Fruit fly (Drosophila melanogaster) whole organism, embryonic: Measurements from ENCODE around the gene CG46467.

Source experiments
- Antp ChIP-seq: fragments of 200-800 bp; sonication (Bioruptor generic); optimal IDR thresholded peaks from 3 replicates; lab custom pipeline; 2016; ENCODE audit warnings: missing biosample characterization, missing genetic modification characterization
- Blimp-1 ChIP-seq: fragments of 200-800 bp; sonication (Bioruptor generic); optimal IDR thresholded peaks from 3 replicates; lab custom pipeline; 2018; ENCODE audit warnings: missing biosample characterization, missing genetic modification characterization, mild to moderate bottlenecking, moderate library complexity, missing genetic modification reagents
- CG10654 ChIP-seq: fragments of 200-800 bp; sonication (Bioruptor generic); optimal IDR thresholded peaks from 2 replicates; lab custom pipeline; 2016; ENCODE audit warnings: missing biosample characterization, missing genetic modification characterization
- CG11085 ChIP-seq: fragments of 200-800 bp; sonication (Bioruptor generic); IDR thresholded peaks from 2 replicates; pipeline ENCODE4 v1.3.6; 2022; ENCODE audit warnings: missing biosample characterization, missing genetic modification characterization
- CG12659 ChIP-seq: fragments of 200-800 bp; sonication (Bioruptor generic); optimal IDR thresholded peaks from 3 replicates; lab custom pipeline; 2017; ENCODE audit warnings: mild to moderate bottlenecking, missing biosample characterization, missing genetic modification reagents, missing genetic modification characterization
- CG13296 ChIP-seq: fragments of 200-800 bp; sonication (Bioruptor generic); optimal IDR thresholded peaks from 3 replicates; lab custom pipeline; 2018; ENCODE audit warnings: missing biosample characterization, mild to moderate bottlenecking, missing genetic modification characterization
- CG15011 ChIP-seq: fragments of 200-800 bp; sonication (Bioruptor generic); optimal IDR thresholded peaks from 3 replicates; lab custom pipeline; 2018; ENCODE audit warnings: missing biosample characterization, mild to moderate bottlenecking, missing genetic modification characterization
- CG15514 ChIP-seq: fragments of 200-800 bp; sonication (Bioruptor generic); optimal IDR thresholded peaks from 3 replicates; lab custom pipeline; 2017; ENCODE audit warnings: missing biosample characterization, missing genetic modification characterization, mild to moderate bottlenecking, moderate library complexity, missing genetic modification reagents
- CG15696 ChIP-seq: fragments of 200-800 bp; sonication (Bioruptor generic); optimal IDR thresholded peaks from 2 replicates; lab custom pipeline; 2019; ENCODE audit warnings: missing biosample characterization, mild to moderate bottlenecking, missing genetic modification characterization, moderate library complexity
- CG17912 ChIP-seq: fragments of 200-800 bp; sonication (Bioruptor generic); optimal IDR thresholded peaks from 2 replicates; lab custom pipeline; 2018; ENCODE audit warnings: missing biosample characterization, mild to moderate bottlenecking, missing genetic modification characterization
- CG18619 ChIP-seq: fragments of 200-800 bp; sonication (Bioruptor generic); optimal IDR thresholded peaks from 3 replicates; lab custom pipeline; 2017; ENCODE audit warnings: missing biosample characterization, mild to moderate bottlenecking, missing genetic modification characterization
- CG2129 ChIP-seq: fragments of 200-800 bp; sonication (Bioruptor generic); IDR thresholded peaks from 2 replicates; pipeline ENCODE4 v1.3.6; 2022; ENCODE audit warnings: missing biosample characterization, missing genetic modification characterization; ENCODE audit not compliant: partially characterized antibody
- CG2199 ChIP-seq: fragments of 200-800 bp; sonication (Bioruptor generic); IDR thresholded peaks from 3 replicates; pipeline ENCODE4 v1.3.6; 2022; ENCODE audit warnings: missing biosample characterization, missing genetic modification characterization
- CG2202 ChIP-seq: fragments of 200-800 bp; sonication (Bioruptor generic); optimal IDR thresholded peaks from 2 replicates; lab custom pipeline; 2018; ENCODE audit warnings: missing biosample characterization, mild to moderate bottlenecking, missing genetic modification characterization
- CG2678 ChIP-seq: fragments of 200-800 bp; sonication (Bioruptor generic); optimal IDR thresholded peaks from 3 replicates; lab custom pipeline; 2019; ENCODE audit warnings: missing biosample characterization, mild to moderate bottlenecking, missing genetic modification characterization, moderate library complexity
- CG31388 ChIP-seq: fragments of 200-800 bp; sonication (Bioruptor generic); optimal IDR thresholded peaks from 2 replicates; lab custom pipeline; 2016; ENCODE audit warnings: missing biosample characterization, missing genetic modification characterization
- CG34422 ChIP-seq: fragments of 200-800 bp; sonication (Bioruptor generic); IDR thresholded peaks from 3 replicates; pipeline ENCODE4 v1.3.6; 2022; ENCODE audit warnings: missing biosample characterization, missing genetic modification characterization
- CG4360 ChIP-seq: fragments of 200-800 bp; sonication (Bioruptor generic); IDR thresholded peaks from 2 replicates; pipeline ENCODE4 v1.3.6; 2022; ENCODE audit warnings: missing biosample characterization, missing genetic modification characterization
- CG6254 ChIP-seq: fragments of 200-800 bp; sonication (Bioruptor generic); optimal IDR thresholded peaks from 3 replicates; lab custom pipeline; 2017; ENCODE audit warnings: mild to moderate bottlenecking, missing biosample characterization, missing genetic modification reagents, missing genetic modification characterization
- CG6654 ChIP-seq: fragments of 200-800 bp; sonication (Bioruptor generic); optimal IDR thresholded peaks from 2 replicates; lab custom pipeline; 2017; ENCODE audit warnings: missing biosample characterization, mild to moderate bottlenecking, missing genetic modification characterization
- CG6854 ChIP-seq: fragments of 200-800 bp; sonication (Bioruptor generic); optimal IDR thresholded peaks from 3 replicates; lab custom pipeline; 2017; ENCODE audit warnings: missing biosample characterization, mild to moderate bottlenecking, missing genetic modification characterization
- CG7928 ChIP-seq: fragments of 200-800 bp; sonication (Bioruptor generic); optimal IDR thresholded peaks from 2 replicates; lab custom pipeline; 2017; ENCODE audit warnings: missing biosample characterization, mild to moderate bottlenecking, missing genetic modification characterization
- D19B ChIP-seq: fragments of 200-800 bp; sonication (Bioruptor generic); optimal IDR thresholded peaks from 2 replicates; lab custom pipeline; 2017; ENCODE audit warnings: missing biosample characterization, mild to moderate bottlenecking, missing genetic modification characterization
- Drgx ChIP-seq: fragments of 200-800 bp; sonication (Bioruptor generic); IDR thresholded peaks from 2 replicates; pipeline ENCODE4 v1.3.6; 2022; ENCODE audit warnings: missing biosample characterization, missing genetic modification characterization
- Eip74EF ChIP-seq, 2 experiments: fragments of 200-800 bp in 1 of 2; fragments of >200 bp in 1 of 2; sonication (Bioruptor generic) in 1 of 2; optimal IDR thresholded peaks; 2 replicates each; lab custom pipeline; 2017 to 2019; ENCODE audit warnings: missing biosample characterization in 2 of 2, missing genetic modification characterization in 2 of 2, mild to moderate bottlenecking in 1 of 2, moderate library complexity in 1 of 2
- Fer1 ChIP-seq: fragments of 200-800 bp; sonication (Bioruptor generic); optimal IDR thresholded peaks from 2 replicates; lab custom pipeline; 2017; ENCODE audit warnings: missing biosample characterization, mild to moderate bottlenecking, missing genetic modification characterization
- Hmr ChIP-seq: fragments of 200-800 bp; sonication (Bioruptor generic); optimal IDR thresholded peaks from 3 replicates; lab custom pipeline; 2017; ENCODE audit warnings: mild to moderate bottlenecking, missing biosample characterization, missing genetic modification reagents, missing genetic modification characterization
- Hr78 ChIP-seq, 2 experiments: fragments of 200-800 bp in 1 of 2; fragments of >200 bp in 1 of 2; sonication (Bioruptor generic) in 1 of 2; optimal IDR thresholded peaks; 2 replicates each; lab custom pipeline; 2017 to 2019; ENCODE audit warnings: missing biosample characterization in 2 of 2, missing genetic modification characterization in 2 of 2, mild to moderate bottlenecking in 1 of 2, moderate library complexity in 1 of 2
- YL-1 ChIP-seq: fragments of 200-800 bp; sonication (Bioruptor generic); optimal IDR thresholded peaks from 3 replicates; lab custom pipeline; 2017; ENCODE audit warnings: missing biosample characterization, mild to moderate bottlenecking, missing genetic modification characterization
- abd-A ChIP-seq: fragments of 200-800 bp; sonication (Bioruptor generic); optimal IDR thresholded peaks from 3 replicates; lab custom pipeline; 2019; ENCODE audit warnings: missing biosample characterization, mild to moderate bottlenecking, missing genetic modification characterization, moderate library complexity
- cad ChIP-seq: fragments of >200 bp; optimal IDR thresholded peaks from 2 replicates; lab custom pipeline; 2017; ENCODE audit warnings: missing biosample characterization, missing genetic modification characterization
- chinmo ChIP-seq: fragments of 200-800 bp; sonication (Bioruptor generic); IDR thresholded peaks from 4 replicates; pipeline ENCODE4 v1.3.6; 2022; ENCODE audit warnings: missing biosample characterization, missing genetic modification characterization; ENCODE audit not compliant: partially characterized antibody
- cwo ChIP-seq: fragments of 200-800 bp; sonication (Bioruptor generic); optimal IDR thresholded peaks from 3 replicates; lab custom pipeline; 2017; ENCODE audit warnings: missing biosample characterization, missing genetic modification characterization, mild to moderate bottlenecking, moderate library complexity, missing genetic modification reagents
- dan ChIP-seq: fragments of 200-800 bp; sonication (Bioruptor generic); IDR thresholded peaks from 2 replicates; pipeline ENCODE4 v1.3.6; 2022; ENCODE audit warnings: missing biosample characterization, missing genetic modification characterization
- dimm ChIP-seq: fragments of 200-800 bp; sonication (Bioruptor generic); IDR thresholded peaks from 2 replicates; pipeline ENCODE4 v1.3.6; 2022; ENCODE audit warnings: missing biosample characterization, missing genetic modification characterization
- disco-r ChIP-seq: fragments of 200-800 bp; sonication (Bioruptor generic); optimal IDR thresholded peaks from 2 replicates; lab custom pipeline; 2016; ENCODE audit warnings: missing biosample characterization, missing genetic modification characterization
- dmrt11E ChIP-seq: fragments of 200-800 bp; sonication (Bioruptor generic); optimal IDR thresholded peaks from 3 replicates; lab custom pipeline; 2018; ENCODE audit warnings: missing biosample characterization, mild to moderate bottlenecking, missing genetic modification characterization, moderate library complexity
- ems ChIP-seq: fragments of 200-800 bp; sonication (Bioruptor generic); optimal IDR thresholded peaks from 3 replicates; lab custom pipeline; 2016; ENCODE audit warnings: missing biosample characterization, missing genetic modification characterization
- gce ChIP-seq: fragments of 200-800 bp; sonication (Bioruptor generic); IDR thresholded peaks from 3 replicates; pipeline ENCODE4 v1.3.6; 2022; ENCODE audit warnings: missing biosample characterization, missing genetic modification characterization
- gro ChIP-seq: fragments of 200-800 bp; sonication (Bioruptor generic); optimal IDR thresholded peaks from 2 replicates; lab custom pipeline; 2016; ENCODE audit warnings: missing biosample characterization, missing genetic modification characterization
- klu ChIP-seq: fragments of 200-800 bp; sonication (Bioruptor generic); IDR thresholded peaks from 2 replicates; pipeline ENCODE4 v1.3.6; 2022; ENCODE audit warnings: missing biosample characterization, missing genetic modification characterization
- nau ChIP-seq: fragments of 200-800 bp; sonication (Bioruptor generic); optimal IDR thresholded peaks from 3 replicates; lab custom pipeline; 2017; ENCODE audit warnings: missing biosample characterization, mild to moderate bottlenecking, missing genetic modification characterization, missing genetic modification reagents
- row ChIP-seq: fragments of 200-800 bp; sonication (Bioruptor generic); IDR thresholded peaks from 3 replicates; pipeline ENCODE4 v1.3.6; 2022; ENCODE audit warnings: missing biosample characterization, missing genetic modification characterization
- schlank ChIP-seq: fragments of 200-800 bp; sonication (Bioruptor generic); optimal IDR thresholded peaks from 2 replicates; lab custom pipeline; 2018; ENCODE audit warnings: missing biosample characterization, mild to moderate bottlenecking, missing genetic modification characterization
- sd ChIP-seq: fragments of 200-800 bp; sonication (Bioruptor generic); optimal IDR thresholded peaks from 3 replicates; lab custom pipeline; 2018; ENCODE audit warnings: missing biosample characterization, mild to moderate bottlenecking, missing genetic modification characterization, moderate library complexity
- sna ChIP-seq: fragments of 200-800 bp; sonication (Bioruptor generic); IDR thresholded peaks from 2 replicates; pipeline ENCODE4 v1.3.6; 2022; ENCODE audit warnings: missing biosample characterization, missing genetic modification characterization; ENCODE audit not compliant: partially characterized antibody
- sr ChIP-seq: fragments of 200-800 bp; sonication (Bioruptor generic); IDR thresholded peaks from 3 replicates; pipeline ENCODE4 v1.3.6; 2022; ENCODE audit warnings: missing biosample characterization, missing genetic modification characterization
- tll ChIP-seq, 2 experiments: fragments of 200-800 bp in 1 of 2; fragments of >200 bp in 1 of 2; sonication (Bioruptor generic) in 1 of 2; optimal IDR thresholded peaks; 2 replicates each; lab custom pipeline; 2017 to 2019; ENCODE audit warnings: missing biosample characterization in 2 of 2, missing genetic modification characterization in 2 of 2, mild to moderate bottlenecking in 1 of 2, moderate library complexity in 1 of 2

CG46467 gene

DNA sequence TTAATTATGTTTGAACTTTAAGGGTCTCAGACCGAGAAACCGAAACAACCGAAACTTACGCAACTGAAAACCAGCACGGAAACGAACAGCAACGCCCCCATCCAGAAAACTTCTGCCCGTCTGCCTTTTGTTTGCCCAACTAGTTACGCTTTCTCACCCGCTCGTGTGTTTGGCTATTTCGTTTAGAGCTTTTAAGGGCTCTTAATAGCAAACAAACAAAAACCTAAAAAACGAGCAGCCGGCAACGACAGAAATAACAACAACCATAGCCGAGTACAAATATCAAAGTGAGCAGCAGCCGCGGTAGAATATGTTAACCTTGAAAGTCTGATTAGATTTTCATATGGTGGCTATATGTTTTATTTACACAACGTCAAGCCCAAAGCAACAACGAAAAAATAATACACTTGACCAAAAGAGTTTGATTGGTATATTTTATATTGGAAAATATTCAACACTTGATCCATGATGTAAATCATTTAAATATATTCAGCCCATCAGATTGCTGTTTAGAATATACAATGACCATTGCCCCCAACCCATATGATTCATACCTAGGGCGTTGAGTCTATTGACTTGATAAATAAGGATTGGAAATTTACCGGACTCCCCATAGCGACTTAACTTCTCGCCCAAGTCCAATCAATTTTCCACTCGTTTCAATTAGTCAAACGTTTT lies 70.0 kb downstream of the CG46467 start (continued):
- TF ChIP-seq ems (no peak), tll (GFP tag; optimal IDR thresholded peaks at IDR 0.05; lab: Kevin White, UChicago) (no peak), CG6654 (GFP tag; lab: Kevin White, UChicago) (no peak), CG15011 (GFP tag; lab: Kevin White, UChicago) (peak; percentile 1), CG13296 (GFP tag; lab: Kevin White, UChicago) (peak; percentile 35), Eip74EF (GFP tag; optimal IDR thresholded peaks at IDR 0.05; lab: Kevin White, UChicago) (peak in 1 of 2 experiments; percentile 80), row (no peak; the same call in 2 of the 3 replicates), CG2202 (tag; lab: Kevin White, UChicago) (no peak), CG11085 (GFP tag; lab: Robert Waterston, UW) (no peak), cad (no peak), Fer1 (GFP tag; lab: Kevin White, UChicago) (peak; percentile 50), sr (GFP tag; lab: Robert Waterston, UW) (no peak), abd-A (tag; lab: Kevin White, UChicago) (peak; percentile 66), CG2199 (GFP tag; lab: Robert Waterston, UW) (no peak), cwo (peak; percentile 83), sd (tag; lab: Kevin White, UChicago) (peak; percentile 85), CG12659 (peak; percentile 16), sna (GFP tag; lab: Robert Waterston, UW) (no peak), Hmr (GFP tag; lab: Kevin White, UChicago) (peak; percentile 50), CG6254 (GFP tag; lab: Kevin White, UChicago) (no peak), Hr78 (GFP tag; optimal IDR thresholded peaks at IDR 0.05; lab: Kevin White, UChicago) (peak in 1 of 2 experiments; percentile 56), CG7928 (GFP tag; lab: Kevin White, UChicago) (no peak), dan (GFP tag; lab: Robert Waterston, UW) (no peak), schlank (tag; lab: Kevin White, UChicago) (no peak), chinmo (GFP tag; lab: Robert Waterston, UW) (peak; percentile 81; the same call in 3 of the 4 replicates), nau (GFP tag; lab: Kevin White, UChicago) (peak; percentile 57), CG4360 (0 out of 2 replicates have a peak, but pooled peaks have one; percentile 14), D19B (GFP tag; lab: Kevin White, UChicago) (no peak), CG18619 (peak; percentile 8), Blimp-1 (GFP tag; lab: Kevin White, UChicago) (peak; percentile 55), CG10654 (GFP tag; lab: Kevin White, UChicago) (no peak), CG17912 (GFP tag; lab: Kevin White, UChicago) (peak; percentile 10), CG15696 (tag; lab: Kevin White, UChicago) (no peak), CG2129 (GFP tag; lab: Robert Waterston, UW) (no peak), CG2678 (tag; lab: Kevin White, UChicago) (peak; percentile 44), gce (GFP tag; lab: Robert Waterston, UW) (no peak), Antp (no peak), Drgx (GFP tag; lab: Robert Waterston, UW) (no peak), CG34422 (peak; percentile 3; the same call in 1 of the 3 replicates), dimm (GFP tag; lab: Robert Waterston, UW) (no peak), CG31388 (no peak), disco-r (GFP tag; lab: Kevin White, UChicago) (no peak), gro (GFP tag; lab: Kevin White, UChicago) (peak; percentile 47), YL-1 (GFP tag; lab: Kevin White, UChicago) (no peak), klu (GFP tag; lab: Robert Waterston, UW) (no peak), CG6854 (GFP tag; lab: Kevin White, UChicago) (no peak), dmrt11E (no peak), CG15514 (peak; percentile 27)
